5 worm cellular contexts compared by ENCODE assay signal in genomic region chrV:2132675-2133074, ce11.
TF ChIP-seq lines count a peak whose summit lies in the region.

No protein-coding gene starts in this region.

TF ChIP-seq in whole organism, L1 larva, 84 proteins besides CTCF, POLR2A, EP300 and RAD21:
- TF ChIP-seq pax-3 (tag; optimal IDR thresholded peaks at IDR 0.05; lab: Kevin White, UChicago) (no peak), sptf-1 (tag; optimal IDR thresholded peaks at IDR 0.05; lab: Kevin White, UChicago) (no peak), C16A3.4 (tag; optimal IDR thresholded peaks at IDR 0.05; lab: Kevin White, UChicago) (no peak), ceh-8 (GFP tag; optimal IDR thresholded peaks at IDR 0.05; lab: Kevin White, UChicago) (no peak), lin-13 (GFP tag; optimal IDR thresholded peaks at IDR 0.05; lab: Kevin White, UChicago) (no peak), mep-1 (tag; optimal IDR thresholded peaks at IDR 0.05; lab: Kevin White, UChicago) (no peak), rnt-1 (tag; optimal IDR thresholded peaks at IDR 0.05; lab: Kevin White, UChicago) (peak; percentile 16), nhr-237 (tag; optimal IDR thresholded peaks at IDR 0.05; lab: Kevin White, UChicago) (no peak)
TF ChIP-seq in whole organism, L1 larva: peak in this region for 1.

TF ChIP-seq in whole organism, L3 larva, 47 proteins besides CTCF, POLR2A, EP300 and RAD21:
- TF ChIP-seq nhr-76 (tag; optimal IDR thresholded peaks at IDR 0.05; lab: Kevin White, UChicago) = no peak
- no peak for TF ChIP-seq unc-39 (tag; optimal IDR thresholded peaks at IDR 0.05; lab: Kevin White, UChicago)
- no peak for TF ChIP-seq snpc-4 (tag; optimal IDR thresholded peaks at IDR 0.05; lab: Kevin White, UChicago)
- peak; percentile 12 for TF ChIP-seq hmg-11 (tag; optimal IDR thresholded peaks at IDR 0.05; lab: Kevin White, UChicago)

TF ChIP-seq in whole organism, L4 larva, 104 proteins besides CTCF, POLR2A, EP300 and RAD21:
- TF ChIP-seq set-16 (GFP tag; IDR thresholded peaks at IDR 0.05; lab: Robert Waterston, UW) = peak; percentile 31; the same call in 1 of the 2 replicates
- no peak for TF ChIP-seq daf-12 (tag; optimal IDR thresholded peaks at IDR 0.05; lab: Kevin White, UChicago)
- no peak for TF ChIP-seq unc-130 (GFP tag; optimal IDR thresholded peaks at IDR 0.05; lab: Kevin White, UChicago)
- TF ChIP-seq egl-43 (GFP tag; IDR thresholded peaks at IDR 0.05; lab: Robert Waterston, UW) = peak; percentile 65; the same call in 1 of the 2 replicates
- TF ChIP-seq attf-4 (tag; optimal IDR thresholded peaks at IDR 0.05; lab: Kevin White, UChicago) = no peak

TF ChIP-seq in whole organism, midembryonic, 9 proteins besides CTCF, POLR2A, EP300 and RAD21:
- TF ChIP-seq klf-2 (GFP tag; conservative IDR thresholded peaks at IDR 0.05; lab: Robert Waterston, UW) (no peak), ref-1 (GFP tag; conservative IDR thresholded peaks at IDR 0.05; lab: Robert Waterston, UW) (no peak), cog-1 (tag; optimal IDR thresholded peaks at IDR 0.05; lab: Kevin White, UChicago) (no peak), med-1 (GFP tag; optimal IDR thresholded peaks at IDR 0.05; lab: Kevin White, UChicago; ENCODE audit: insufficient read depth) (no peak), flt-1 (GFP tag; IDR thresholded peaks at IDR 0.05; lab: Robert Waterston, UW) (no peak), T22C8.4 (GFP tag; IDR thresholded peaks at IDR 0.05; lab: Robert Waterston, UW) (no peak), ztf-29 (GFP tag; IDR thresholded peaks at IDR 0.05; lab: Robert Waterston, UW) (no peak), ztf-23 (GFP tag; IDR thresholded peaks at IDR 0.05; lab: Robert Waterston, UW) (0 out of 2 replicates have a peak, but pooled peaks have one; percentile 17), tab-1 (GFP tag; IDR thresholded peaks at IDR 0.05; lab: Robert Waterston, UW) (no peak)

TF ChIP-seq in whole organism, young adult, 124 proteins besides CTCF, POLR2A, EP300 and RAD21:
- TF ChIP-seq sea-2 (GFP tag; IDR thresholded peaks at IDR 0.05; lab: Robert Waterston, UW) (0 out of 2 replicates have a peak, but pooled peaks have one; percentile 18), hmg-20 (GFP tag; IDR thresholded peaks at IDR 0.05; lab: Robert Waterston, UW) (no peak), nfyb-1 (GFP tag; IDR thresholded peaks at IDR 0.05; lab: Robert Waterston, UW) (peak; percentile 19; the same call in 1 of the 2 replicates), zfh-2 (GFP tag; conservative IDR thresholded peaks at IDR 0.05; lab: Robert Waterston, UW) (peak; percentile 56; the same call in 1 of the 2 replicates)
